Fruit fly (Drosophila melanogaster) whole organism, pupa: ENCODE measurements around the gene CG12607.

Source experiments
- CG10348 ChIP-seq: fragments of 200-800 bp; sonication (Bioruptor generic); IDR thresholded peaks from 2 replicates; pipeline ENCODE4 v1.3.6; 2022; ENCODE audit warnings: missing biosample characterization, missing genetic modification characterization
- CG12605 ChIP-seq: fragments of 200-800 bp; sonication (Bioruptor generic); IDR thresholded peaks from 2 replicates; pipeline ENCODE4 v1.3.6; 2022; ENCODE audit warnings: missing biosample characterization, missing genetic modification characterization
- CG14655 ChIP-seq: fragments of 200-800 bp; sonication (Bioruptor generic); optimal IDR thresholded peaks from 3 replicates; lab custom pipeline; 2017; ENCODE audit warnings: mild to moderate bottlenecking, missing biosample characterization, missing genetic modification reagents, missing genetic modification characterization
- CG34367 ChIP-seq: fragments of 200-800 bp; sonication (Bioruptor generic); optimal IDR thresholded peaks from 2 replicates; lab custom pipeline; 2018; ENCODE audit warnings: missing biosample characterization, mild to moderate bottlenecking, missing genetic modification characterization
- CG4496 ChIP-seq: fragments of 200-800 bp; sonication (Bioruptor generic); IDR thresholded peaks from 3 replicates; pipeline ENCODE4 v1.3.6; 2022; ENCODE audit warnings: missing biosample characterization, missing genetic modification characterization
- CG8159 ChIP-seq: fragments of 200-800 bp; sonication (Bioruptor generic); optimal IDR thresholded peaks from 3 replicates; lab custom pipeline; 2018; ENCODE audit warnings: missing biosample characterization, mild to moderate bottlenecking, missing genetic modification characterization, moderate library complexity
- EcR ChIP-seq: fragments of 200-800 bp; sonication (Bioruptor generic); optimal IDR thresholded peaks from 3 replicates; lab custom pipeline; 2019; ENCODE audit warnings: missing biosample characterization, missing genetic modification characterization, mild to moderate bottlenecking, moderate library complexity, missing genetic modification reagents
- Ets98B ChIP-seq: fragments of 200-800 bp; sonication (Bioruptor generic); IDR thresholded peaks from 2 replicates; pipeline ENCODE4 v1.3.6; 2022; ENCODE audit warnings: missing biosample characterization, missing genetic modification characterization
- Pif1B ChIP-seq: fragments of 200-800 bp; sonication (Bioruptor generic); optimal IDR thresholded peaks from 3 replicates; lab custom pipeline; 2016; ENCODE audit warnings: missing biosample characterization, missing genetic modification characterization
- fd96Ca ChIP-seq: fragments of 200-800 bp; sonication (Bioruptor generic); IDR thresholded peaks from 3 replicates; pipeline ENCODE4 v1.3.6; 2022; ENCODE audit warnings: missing biosample characterization, missing genetic modification characterization
- rn ChIP-seq: fragments of 200-800 bp; sonication (Bioruptor generic); IDR thresholded peaks from 2 replicates; pipeline ENCODE4 v1.3.6; 2022; ENCODE audit warnings: missing biosample characterization, missing genetic modification characterization

DNA sequence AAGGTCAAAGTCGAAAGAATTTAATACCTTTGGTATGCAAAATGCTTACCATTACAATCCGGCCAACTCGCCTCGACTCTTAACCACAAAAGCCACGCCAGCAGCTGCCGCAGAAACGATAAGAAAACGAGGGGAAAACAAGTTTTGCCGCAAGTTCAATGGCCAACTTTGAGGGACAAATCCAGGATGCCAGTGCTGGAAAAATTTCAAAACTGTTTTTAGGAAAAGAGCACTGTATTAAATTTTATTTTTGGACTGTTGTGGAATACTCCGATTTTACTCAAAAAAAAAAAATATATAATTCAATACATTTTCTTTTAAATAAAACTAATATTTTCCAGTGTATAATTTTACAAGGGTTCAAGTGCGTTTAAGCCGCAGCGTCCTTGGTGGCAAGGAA lies 48.2 kb downstream of the CG12607 start:
- TF ChIP-seq fd96Ca (GFP tag; lab: Robert Waterston, UW) (no peak), EcR (GFP tag; lab: Kevin White, UChicago) (peak; percentile 100), CG12605 (peak; percentile 31; the same call in 1 of the 2 replicates), CG4496 (GFP tag; lab: Robert Waterston, UW) (peak; percentile 51; the same call in 1 of the 3 replicates), CG8159 (tag; lab: Kevin White, UChicago) (peak; percentile 88), Pif1B (GFP tag; lab: Kevin White, UChicago) (peak; percentile 88), rn (GFP tag; lab: Robert Waterston, UW) (no peak), CG10348 (GFP tag; lab: Robert Waterston, UW) (no peak), Ets98B (GFP tag; lab: Robert Waterston, UW) (no peak), CG34367 (tag; lab: Kevin White, UChicago) (peak; percentile 86), CG14655 (peak; percentile 45)
